Fruit fly (Drosophila melanogaster) whole organism, wandering third instar larva: ENCODE measurements around the gene CG42263.

ENCODE experiments used
- CG9705 ChIP-seq: fragments of 200-800 bp; sonication (Bioruptor generic); optimal IDR thresholded peaks from 2 replicates; lab custom pipeline; 2018; ENCODE audit warnings: missing biosample characterization, mild to moderate bottlenecking, missing genetic modification characterization
- CrebA ChIP-seq: fragments of 200-800 bp; sonication (Bioruptor generic); optimal IDR thresholded peaks from 2 replicates; lab custom pipeline; 2016; ENCODE audit warnings: missing biosample characterization, mild to moderate bottlenecking, missing genetic modification characterization, borderline replicate concordance
- Hnf4 ChIP-seq: fragments of 200-800 bp; sonication (Bioruptor generic); optimal IDR thresholded peaks from 2 replicates; lab custom pipeline; 2016; ENCODE audit warnings: missing biosample characterization, mild to moderate bottlenecking, missing genetic modification characterization
- Hr78 ChIP-seq: fragments of >200 bp; optimal IDR thresholded peaks from 2 replicates; lab custom pipeline; 2017; ENCODE audit warnings: missing biosample characterization, missing genetic modification characterization
- Sp1 ChIP-seq: fragments of 200-800 bp; sonication (Bioruptor generic); optimal IDR thresholded peaks from 3 replicates; lab custom pipeline; 2019; ENCODE audit warnings: missing biosample characterization, mild to moderate bottlenecking, missing genetic modification characterization, moderate library complexity
- brk ChIP-seq: fragments of 200-800 bp; sonication (Bioruptor generic); optimal IDR thresholded peaks from 2 replicates; lab custom pipeline; 2016; ENCODE audit warnings: missing biosample characterization, mild to moderate bottlenecking, missing genetic modification characterization
- lola ChIP-seq: fragments of >200 bp; optimal IDR thresholded peaks from 2 replicates; lab custom pipeline; 2017; ENCODE audit warnings: missing biosample characterization, missing genetic modification characterization
- sage ChIP-seq: fragments of 200-800 bp; sonication (Bioruptor generic); optimal IDR thresholded peaks from 2 replicates; lab custom pipeline; 2016; ENCODE audit warnings: missing biosample characterization, mild to moderate bottlenecking, missing genetic modification characterization
- sv ChIP-seq: fragments of 200-800 bp; sonication (Bioruptor generic); optimal IDR thresholded peaks from 3 replicates; lab custom pipeline; 2016; ENCODE audit warnings: missing biosample characterization, missing genetic modification characterization
- usp ChIP-seq: fragments of >200 bp; optimal IDR thresholded peaks from 2 replicates; lab custom pipeline; 2017; ENCODE audit warnings: missing biosample characterization, missing genetic modification characterization

DNA sequence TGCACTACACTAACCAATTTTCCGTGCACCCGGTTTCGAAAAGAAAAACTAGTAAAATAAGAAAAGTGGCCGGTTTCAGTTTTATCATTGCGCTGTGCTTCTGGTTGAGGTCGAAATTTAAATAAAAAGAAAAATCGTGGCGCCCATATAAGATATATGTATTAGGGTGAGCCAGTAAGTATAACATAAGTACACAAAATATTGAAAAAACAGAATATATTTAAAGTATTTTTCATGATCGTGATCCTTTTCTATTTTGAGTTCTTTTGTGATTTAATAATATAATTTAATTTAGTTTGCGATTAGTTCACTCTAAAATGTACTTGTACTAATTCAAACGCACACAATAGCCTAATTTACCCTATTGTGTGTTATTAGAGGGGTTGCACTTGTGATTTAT lies 33.3 kb upstream of the CG42263 start, which contains the start of gene Csas:
- TF ChIP-seq Hnf4 (GFP tag; lab: Kevin White, UChicago) (no peak), sage (no peak), sv (GFP tag; lab: Kevin White, UChicago) (no peak), Sp1 (GFP tag; lab: Kevin White, UChicago) (no peak), lola (GFP tag; lab: Kevin White, UChicago) (no peak), CG9705 (GFP tag; lab: Kevin White, UChicago) (no peak), Hr78 (GFP tag; lab: Kevin White, UChicago) (no peak), CrebA (GFP tag; lab: Kevin White, UChicago) (no peak), usp (GFP tag; lab: Kevin White, UChicago) (no peak), brk (GFP tag; lab: Kevin White, UChicago) (no peak)
